Fruit fly (Drosophila melanogaster) whole organism: ENCODE measurements around the gene CG12075.

Source experiments
- CG8478 ChIP-seq: fragments of >200 bp; optimal IDR thresholded peaks from 2 replicates; lab custom pipeline; 2018; ENCODE audit warnings: inconsistent platforms
- Dll ChIP-seq: fragments of >200 bp; optimal IDR thresholded peaks from 2 replicates; lab custom pipeline; 2017
- EcR ChIP-seq, 2 experiments: fragments of >200 bp; optimal IDR thresholded peaks; 2 replicates each; lab custom pipeline; 2017; ENCODE audit warnings: missing biosample characterization in 2 of 2, missing genetic modification characterization in 2 of 2, missing genetic modification reagents in 2 of 2
- pan ChIP-seq: fragments of >200 bp; optimal IDR thresholded peaks from 2 replicates; lab custom pipeline; 2017
- psq ChIP-seq: fragments of >200 bp; optimal IDR thresholded peaks from 2 replicates; lab custom pipeline; 2017
- usp ChIP-seq: fragments of >200 bp; optimal IDR thresholded peaks from 2 replicates; lab custom pipeline; 2017; ENCODE audit warnings: missing biosample characterization, missing genetic modification characterization, mixed read lengths

DNA sequence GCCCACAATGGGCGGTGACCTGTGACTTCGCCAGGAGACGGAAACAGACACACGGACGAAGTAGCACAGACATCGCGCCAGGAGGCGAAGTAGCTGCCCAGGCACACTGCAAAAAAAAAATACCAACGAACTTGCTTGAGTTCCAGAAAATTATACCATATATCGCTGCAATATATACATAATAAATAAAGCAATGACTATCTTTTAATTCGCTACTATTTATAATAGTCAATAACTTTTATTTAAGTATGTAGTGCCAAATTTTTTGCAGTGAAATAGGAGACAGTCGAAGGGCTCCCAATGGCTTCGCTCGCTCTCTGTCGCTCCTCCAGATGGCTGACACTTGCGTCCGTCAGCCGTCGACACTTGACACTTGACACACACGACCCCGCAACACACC is 8.0 kb upstream of the CG12075 start:
- TF ChIP-seq pan (lab: Kevin White, UChicago) (no peak), Dll (lab: Kevin White, UChicago) (no peak), CG8478 (no peak), psq (no peak), EcR (GFP tag; optimal IDR thresholded peaks at IDR 0.05; lab: Kevin White, UChicago) (no peak), usp (GFP tag; lab: Kevin White, UChicago) (no peak)
